Fruit fly (Drosophila melanogaster) whole organism, embryonic: ENCODE results near the gene Taf2.
A peak's percentile ranks its signal among the peaks of the same experiment; 100 is the strongest.

ENCODE experiments used
- Aef1 ChIP-seq: fragments of 200-800 bp; sonication (Bioruptor generic); IDR thresholded peaks from 3 replicates; pipeline ENCODE4 v1.3.6; 2022; ENCODE audit warnings: missing biosample characterization, missing genetic modification characterization
- BEAF-32 ChIP-seq: fragments of 200-800 bp; sonication (Bioruptor generic); optimal IDR thresholded peaks from 3 replicates; lab custom pipeline; 2017; ENCODE audit warnings: missing biosample characterization, missing genetic modification characterization, mild to moderate bottlenecking, moderate library complexity, missing genetic modification reagents
- Bdp1 ChIP-seq: fragments of 200-800 bp; sonication (Bioruptor generic); optimal IDR thresholded peaks from 3 replicates; lab custom pipeline; 2016; ENCODE audit warnings: missing biosample characterization, missing genetic modification characterization
- CG10267 ChIP-seq: fragments of 200-800 bp; sonication (Bioruptor generic); optimal IDR thresholded peaks from 2 replicates; lab custom pipeline; 2018; ENCODE audit warnings: missing biosample characterization, mild to moderate bottlenecking, missing genetic modification characterization, moderate library complexity
- CG10321 ChIP-seq: fragments of 200-800 bp; sonication (Bioruptor generic); IDR thresholded peaks from 2 replicates; pipeline ENCODE4 v1.3.6; 2022; ENCODE audit warnings: missing biosample characterization, missing genetic modification characterization
- CG10431 ChIP-seq: fragments of 200-800 bp; sonication (Bioruptor generic); optimal IDR thresholded peaks from 3 replicates; lab custom pipeline; 2018; ENCODE audit warnings: missing biosample characterization, mild to moderate bottlenecking, missing genetic modification characterization
- CG10565 ChIP-seq: fragments of 200-800 bp; sonication (Bioruptor generic); optimal IDR thresholded peaks from 3 replicates; lab custom pipeline; 2016; ENCODE audit warnings: missing biosample characterization, mild to moderate bottlenecking, missing genetic modification characterization
- CG11398 ChIP-seq: fragments of 200-800 bp; sonication (Bioruptor generic); optimal IDR thresholded peaks from 2 replicates; lab custom pipeline; 2016; ENCODE audit warnings: missing biosample characterization, missing genetic modification characterization
- CG17361 ChIP-seq: fragments of 200-800 bp; sonication (Bioruptor generic); IDR thresholded peaks from 3 replicates; pipeline ENCODE4 v1.3.6; 2022; ENCODE audit warnings: missing biosample characterization, missing genetic modification characterization
- CG1792 ChIP-seq: fragments of 200-800 bp; sonication (Bioruptor generic); optimal IDR thresholded peaks from 2 replicates; lab custom pipeline; 2016; ENCODE audit warnings: missing biosample characterization, missing genetic modification characterization
- CG18476 ChIP-seq: fragments of 200-800 bp; sonication (Bioruptor generic); optimal IDR thresholded peaks from 2 replicates; lab custom pipeline; 2016; ENCODE audit warnings: missing biosample characterization, mild to moderate bottlenecking, missing genetic modification characterization
- CG2116 ChIP-seq: fragments of 200-800 bp; sonication (Bioruptor generic); optimal IDR thresholded peaks from 3 replicates; lab custom pipeline; 2018; ENCODE audit warnings: missing biosample characterization, mild to moderate bottlenecking, missing genetic modification characterization
- CG2129 ChIP-seq: fragments of 200-800 bp; sonication (Bioruptor generic); IDR thresholded peaks from 2 replicates; pipeline ENCODE4 v1.3.6; 2022; ENCODE audit warnings: missing biosample characterization, missing genetic modification characterization; ENCODE audit not compliant: partially characterized antibody
- CG33557 ChIP-seq: fragments of 200-800 bp; sonication (Bioruptor generic); optimal IDR thresholded peaks from 2 replicates; lab custom pipeline; 2019; ENCODE audit warnings: missing biosample characterization, mild to moderate bottlenecking, missing genetic modification characterization, moderate library complexity
- CG3726 ChIP-seq: fragments of 200-800 bp; sonication (Bioruptor generic); IDR thresholded peaks from 3 replicates; pipeline ENCODE4, ENCODE4 v1.3.6; 2022; ENCODE audit warnings: missing biosample characterization, missing genetic modification characterization
- CG7928 ChIP-seq: fragments of 200-800 bp; sonication (Bioruptor generic); optimal IDR thresholded peaks from 2 replicates; lab custom pipeline; 2017; ENCODE audit warnings: missing biosample characterization, mild to moderate bottlenecking, missing genetic modification characterization
- CG9437 ChIP-seq: fragments of 200-800 bp; sonication (Bioruptor generic); optimal IDR thresholded peaks from 2 replicates; lab custom pipeline; 2018; ENCODE audit warnings: missing biosample characterization, mild to moderate bottlenecking, missing genetic modification characterization
- Elba2 ChIP-seq: fragments of 200-800 bp; sonication (Bioruptor generic); optimal IDR thresholded peaks from 3 replicates; lab custom pipeline; 2016; ENCODE audit warnings: missing biosample characterization, missing genetic modification characterization
- Ets65A ChIP-seq: fragments of 200-800 bp; sonication (Bioruptor generic); peaks from one replicate; lab custom pipeline; 2016; ENCODE audit warnings: missing biosample characterization, missing genetic modification characterization
- Ets97D ChIP-seq: fragments of 200-800 bp; sonication (Bioruptor generic); optimal IDR thresholded peaks from 3 replicates; lab custom pipeline; 2016; ENCODE audit warnings: missing biosample characterization, missing genetic modification characterization
- Fer2 ChIP-seq: fragments of 200-800 bp; sonication (Bioruptor generic); optimal IDR thresholded peaks from 2 replicates; lab custom pipeline; 2018; ENCODE audit warnings: missing biosample characterization, mild to moderate bottlenecking, missing genetic modification characterization, moderate library complexity
- HLH3B ChIP-seq: fragments of 200-800 bp; sonication (Bioruptor generic); IDR thresholded peaks from 2 replicates; pipeline ENCODE4 v1.3.6; 2022; ENCODE audit warnings: missing biosample characterization, missing genetic modification characterization
- HLH4C ChIP-seq: fragments of 200-800 bp; sonication (Bioruptor generic); IDR thresholded peaks from 3 replicates; pipeline ENCODE4 v1.3.6; 2022; ENCODE audit warnings: missing biosample characterization, missing genetic modification characterization; ENCODE audit not compliant: partially characterized antibody
- MBD-R2 ChIP-seq: fragments of 200-800 bp; sonication (Bioruptor generic); IDR thresholded peaks from 2 replicates; pipeline ENCODE4 v1.3.6; 2022; ENCODE audit warnings: missing biosample characterization, missing genetic modification characterization
- Mad ChIP-seq: fragments of 200-800 bp; sonication (Bioruptor generic); optimal IDR thresholded peaks from 2 replicates; lab custom pipeline; 2016; ENCODE audit warnings: missing biosample characterization, missing genetic modification characterization
- Myb ChIP-seq: fragments of 200-800 bp; sonication (Bioruptor generic); optimal IDR thresholded peaks from 2 replicates; lab custom pipeline; 2016; ENCODE audit warnings: missing biosample characterization, missing genetic modification characterization
- Opbp ChIP-seq: fragments of 200-800 bp; sonication (Bioruptor generic); IDR thresholded peaks from 3 replicates; pipeline ENCODE4 v1.3.6; 2022; ENCODE audit warnings: missing biosample characterization, missing genetic modification characterization; ENCODE audit not compliant: partially characterized antibody
- Side ChIP-seq: fragments of 200-800 bp; sonication (Bioruptor generic); optimal IDR thresholded peaks from 2 replicates; lab custom pipeline; 2016; ENCODE audit warnings: missing biosample characterization, missing genetic modification characterization
- Sin3A ChIP-seq: fragments of >200 bp; optimal IDR thresholded peaks from 2 replicates; lab custom pipeline; 2018
- Sox100B ChIP-seq: fragments of 200-800 bp; sonication (Bioruptor generic); optimal IDR thresholded peaks from 3 replicates; lab custom pipeline; 2018; ENCODE audit warnings: missing biosample characterization, mild to moderate bottlenecking, missing genetic modification characterization
- Sox102F ChIP-seq: fragments of 200-800 bp; sonication (Bioruptor generic); optimal IDR thresholded peaks from 2 replicates; lab custom pipeline; 2018; ENCODE audit warnings: missing biosample characterization, mild to moderate bottlenecking, missing genetic modification characterization, moderate library complexity
- abd-A ChIP-seq: fragments of 200-800 bp; sonication (Bioruptor generic); optimal IDR thresholded peaks from 3 replicates; lab custom pipeline; 2019; ENCODE audit warnings: missing biosample characterization, mild to moderate bottlenecking, missing genetic modification characterization, moderate library complexity
- ac ChIP-seq: fragments of 200-800 bp; sonication (Bioruptor generic); optimal IDR thresholded peaks from 3 replicates; lab custom pipeline; 2017; ENCODE audit warnings: missing biosample characterization, mild to moderate bottlenecking, missing genetic modification characterization
- al ChIP-seq: fragments of 200-800 bp; sonication (Bioruptor generic); IDR thresholded peaks from 2 replicates; pipeline ENCODE4 v1.3.6; 2022; ENCODE audit warnings: missing biosample characterization, missing genetic modification characterization
- bowl ChIP-seq: fragments of 200-800 bp; sonication (Bioruptor generic); IDR thresholded peaks from 2 replicates; pipeline ENCODE4 v1.3.6; 2022; ENCODE audit warnings: missing biosample characterization, missing genetic modification characterization
- crc ChIP-seq: fragments of 200-800 bp; sonication (Bioruptor generic); optimal IDR thresholded peaks from 2 replicates; lab custom pipeline; 2016; ENCODE audit warnings: missing biosample characterization, missing genetic modification characterization
- disco-r ChIP-seq: fragments of 200-800 bp; sonication (Bioruptor generic); optimal IDR thresholded peaks from 2 replicates; lab custom pipeline; 2016; ENCODE audit warnings: missing biosample characterization, missing genetic modification characterization
- emc ChIP-seq: fragments of 200-800 bp; sonication (Bioruptor generic); optimal IDR thresholded peaks from 2 replicates; lab custom pipeline; 2016; ENCODE audit warnings: missing biosample characterization, missing genetic modification characterization
- ewg ChIP-seq: fragments of 200-800 bp; sonication (Bioruptor generic); optimal IDR thresholded peaks from 3 replicates; lab custom pipeline; 2017; ENCODE audit warnings: mild to moderate bottlenecking, missing biosample characterization, missing genetic modification reagents, missing genetic modification characterization
- gcm2 ChIP-seq: fragments of 200-800 bp; sonication (Bioruptor generic); optimal IDR thresholded peaks from 2 replicates; lab custom pipeline; 2016; ENCODE audit warnings: missing biosample characterization, missing genetic modification characterization
- gfzf ChIP-seq: fragments of 200-800 bp; sonication (Bioruptor generic); optimal IDR thresholded peaks from 2 replicates; lab custom pipeline; 2016; ENCODE audit warnings: missing biosample characterization, mild to moderate bottlenecking, missing genetic modification characterization, moderate library complexity
- insv ChIP-seq, 2 experiments: fragments of 200-800 bp; sonication (Bioruptor generic); optimal IDR thresholded peaks; 3 replicates each; lab custom pipeline; 2016 to 2018; ENCODE audit warnings: missing biosample characterization in 2 of 2, missing genetic modification characterization in 2 of 2
- inv ChIP-seq: fragments of 200-800 bp; sonication (Bioruptor generic); IDR thresholded peaks from 2 replicates; pipeline ENCODE4 v1.3.6; 2022; ENCODE audit warnings: missing biosample characterization, missing genetic modification characterization; ENCODE audit not compliant: partially characterized antibody
- kay ChIP-seq: fragments of 200-800 bp; sonication (Bioruptor generic); optimal IDR thresholded peaks from 2 replicates; lab custom pipeline; 2016; ENCODE audit warnings: missing biosample characterization, missing genetic modification characterization
- psq ChIP-seq: fragments of 200-800 bp; sonication (Bioruptor generic); optimal IDR thresholded peaks from 2 replicates; lab custom pipeline; 2017; ENCODE audit warnings: missing biosample characterization, missing genetic modification characterization
- seq ChIP-seq: fragments of 200-800 bp; sonication (Bioruptor generic); IDR thresholded peaks from 2 replicates; pipeline ENCODE4 v1.3.6; 2022; ENCODE audit warnings: missing biosample characterization, missing genetic modification characterization
- usp ChIP-seq: fragments of >200 bp; optimal IDR thresholded peaks from 2 replicates; lab custom pipeline; 2017; ENCODE audit warnings: missing biosample characterization, missing genetic modification characterization
- z ChIP-seq: fragments of 200-800 bp; sonication (Bioruptor generic); IDR thresholded peaks from 3 replicates; pipeline ENCODE4 v1.3.6; 2022; ENCODE audit warnings: missing biosample characterization, missing genetic modification characterization
- zfh2 ChIP-seq: fragments of 200-800 bp; sonication (Bioruptor generic); optimal IDR thresholded peaks from 2 replicates; lab custom pipeline; 2016; ENCODE audit warnings: missing biosample characterization, missing genetic modification characterization

The Taf2 gene

DNA sequence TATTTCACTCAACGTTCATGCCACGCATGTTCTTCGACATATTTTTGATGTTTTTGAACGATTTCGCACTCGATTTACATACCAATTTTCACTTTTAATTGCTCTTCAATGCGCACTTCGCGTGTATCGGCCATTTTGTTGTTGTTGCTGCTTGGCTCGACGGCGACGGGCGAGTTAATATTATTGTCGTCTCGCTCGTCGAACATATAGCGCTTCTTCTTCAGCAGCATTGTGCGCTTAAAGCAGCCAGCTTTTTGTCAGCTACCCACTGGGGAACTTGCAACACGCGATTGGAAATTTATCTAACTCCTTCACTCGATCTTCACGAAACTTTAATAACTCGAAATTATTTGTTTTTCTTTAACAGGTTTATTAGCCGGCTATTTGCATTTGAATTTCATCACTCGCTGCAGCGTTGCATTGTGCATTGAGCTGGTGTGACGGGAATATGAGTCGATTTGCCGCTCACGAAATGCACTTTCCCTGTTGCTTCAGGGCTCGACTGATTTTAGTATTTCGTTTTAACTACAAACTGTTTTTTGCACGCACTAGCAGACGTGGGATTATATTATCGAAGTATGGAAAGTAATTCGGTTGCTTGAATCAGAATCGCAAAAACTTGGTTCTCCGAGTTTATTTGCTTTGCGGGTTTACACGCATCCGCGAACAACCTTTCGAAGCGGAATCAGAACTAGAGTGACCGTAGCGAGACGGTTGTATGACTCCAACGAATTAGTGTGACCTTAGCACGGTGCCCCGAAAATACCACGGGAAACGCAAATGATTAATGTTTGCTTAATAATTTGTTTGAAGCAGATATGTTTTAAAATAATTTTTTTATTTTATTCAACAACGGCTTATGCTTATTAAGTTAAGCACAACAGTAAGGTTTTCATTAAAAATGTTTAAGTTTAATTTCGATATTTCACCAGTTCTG is 33.6 kb downstream of the Taf2 start, which contains the start of gene RasGAP1 (continued):
- TF ChIP-seq Elba2 (GFP tag; lab: Kevin White, UChicago) (no peak), psq (GFP tag; lab: Kevin White, UChicago) (peak; percentile 15), CG17361 (no peak), CG10565 (GFP tag; lab: Kevin White, UChicago) (no peak), CG2116 (GFP tag; lab: Kevin White, UChicago) (peak; percentile 95), Bdp1 (no peak), CG10431 (GFP tag; lab: Kevin White, UChicago) (no peak), CG10267 (tag; lab: Kevin White, UChicago) (no peak), MBD-R2 (GFP tag; lab: Robert Waterston, UW) (peak; percentile 24; the same call in 1 of the 2 replicates), CG9437 (GFP tag; lab: Kevin White, UChicago) (peak; percentile 2), kay (no peak), inv (peak; percentile 28; the same call in 1 of the 2 replicates), Sox102F (GFP tag; lab: Kevin White, UChicago) (no peak), ewg (GFP tag; lab: Kevin White, UChicago) (peak; percentile 50), CG7928 (GFP tag; lab: Kevin White, UChicago) (no peak), Mad (GFP tag; lab: Kevin White, UChicago) (no peak), CG1792 (GFP tag; lab: Kevin White, UChicago) (no peak), CG33557 (no peak), Sin3A (lab: Kevin White, UChicago) (peak; percentile 94), abd-A (no peak), Ets97D (peak; percentile 10), CG11398 (GFP tag; lab: Kevin White, UChicago) (no peak), bowl (GFP tag; lab: Robert Waterston, UW) (no peak), z (GFP tag; lab: Robert Waterston, UW) (0 out of 3 replicates have a peak, but pooled peaks have one; percentile 36), Myb (GFP tag; lab: Kevin White, UChicago) (peak; percentile 9), HLH3B (GFP tag; lab: Robert Waterston, UW) (0 out of 2 replicates have a peak, but pooled peaks have one; percentile 6), gcm2 (no peak), emc (GFP tag; lab: Kevin White, UChicago) (no peak), gfzf (GFP tag; lab: Kevin White, UChicago) (peak; percentile 78), ac (GFP tag; lab: Kevin White, UChicago) (no peak), BEAF-32 (GFP tag; lab: Kevin White, UChicago) (peak; percentile 61), CG2129 (GFP tag; lab: Robert Waterston, UW) (no peak), seq (GFP tag; lab: Robert Waterston, UW) (no peak), zfh2 (no peak), Side (GFP tag; lab: Kevin White, UChicago) (no peak), Fer2 (no peak), al (GFP tag; lab: Robert Waterston, UW) (no peak), Ets65A (GFP tag; lab: Kevin White, UChicago) (peak; percentile 88), HLH4C (GFP tag; lab: Robert Waterston, UW) (peak; percentile 54; the same call in 2 of the 3 replicates), usp (GFP tag; lab: Kevin White, UChicago) (no peak), insv (GFP tag; optimal IDR thresholded peaks at IDR 0.05; lab: Kevin White, UChicago) (no peak), crc (GFP tag; lab: Kevin White, UChicago) (peak; percentile 7), Aef1 (GFP tag; lab: Robert Waterston, UW) (peak; percentile 77), CG18476 (no peak), Sox100B (GFP tag; lab: Kevin White, UChicago) (no peak), disco-r (no peak), CG3726 (GFP tag; lab: Robert Waterston, UW) (no peak), CG10321 (GFP tag; lab: Robert Waterston, UW) (peak; percentile 97), Opbp (GFP tag; lab: Robert Waterston, UW) (peak; percentile 55; the same call in 2 of the 3 replicates)
